Worm (Caenorhabditis elegans) whole organism, L3 larva: ENCODE results near the gene idpc-5.

Experiments
- R02D3.7 ChIP-seq: fragments of 150-350 bp; optimal IDR thresholded peaks from 2 replicates; lab custom pipeline; 2014; ENCODE audit warnings: missing biosample characterization, missing genetic modification characterization
- aly-2 ChIP-seq: fragments of 150-350 bp; optimal IDR thresholded peaks from 2 replicates; lab custom pipeline; 2014; ENCODE audit warnings: missing biosample characterization, missing genetic modification characterization
- ama-1 ChIP-seq: fragments of 150-350 bp; optimal IDR thresholded peaks from 2 replicates; lab custom pipeline; 2018
- ceh-16 ChIP-seq: sonication (generic microtip); optimal IDR thresholded peaks from 2 replicates; lab custom pipeline; 2017; ENCODE audit warnings: missing biosample characterization, missing genetic modification characterization
- elt-1 ChIP-seq: fragments of 150-350 bp; optimal IDR thresholded peaks from 2 replicates; lab custom pipeline; 2014; ENCODE audit warnings: missing biosample characterization, missing genetic modification characterization
- elt-3 ChIP-seq, 3 experiments: fragments of 150-350 bp in 1 of 3; sonication (generic microtip) in 2 of 3; optimal IDR thresholded peaks; 2 replicates in 2 of 3; 4 replicates in 1 of 3; lab custom pipeline; 2014 to 2017; ENCODE audit warnings: missing biosample characterization in 3 of 3, missing genetic modification characterization in 3 of 3
- hmg-11 ChIP-seq: sonication (generic microtip); optimal IDR thresholded peaks from 2 replicates; lab custom pipeline; 2016; ENCODE audit warnings: missing genetic modification characterization, missing compliant biosample characterization
- lsy-12 ChIP-seq: sonication (generic microtip); optimal IDR thresholded peaks from 2 replicates; lab custom pipeline; 2016; ENCODE audit warnings: mild to moderate bottlenecking, missing genetic modification characterization, missing compliant biosample characterization
- nhr-237 ChIP-seq: fragments of 150-350 bp; optimal IDR thresholded peaks from 2 replicates; lab custom pipeline; 2014; ENCODE audit warnings: missing biosample characterization, missing genetic modification characterization
- pqm-1 ChIP-seq: fragments of 150-350 bp; optimal IDR thresholded peaks from 2 replicates; lab custom pipeline; 2017; ENCODE audit warnings: missing biosample characterization, missing genetic modification characterization, inconsistent platforms
- ztf-4 ChIP-seq: fragments of 150-350 bp; optimal IDR thresholded peaks from 2 replicates; lab custom pipeline; 2014; ENCODE audit warnings: missing biosample characterization, missing genetic modification characterization

- TF ChIP-seq ztf-4 (tag; lab: Kevin White, UChicago) (no peak), R02D3.7 (tag; lab: Kevin White, UChicago) (no peak), ama-1 (lab: Kevin White, UChicago) (no peak), aly-2 (tag; lab: Kevin White, UChicago) (no peak), hmg-11 (tag; lab: Kevin White, UChicago) (no peak), ceh-16 (tag; lab: Kevin White, UChicago) (no peak), elt-3 (tag; optimal IDR thresholded peaks at IDR 0.05; lab: Kevin White, UChicago) (no peak), lsy-12 (no peak), nhr-237 (tag; lab: Kevin White, UChicago) (no peak), elt-1 (tag; lab: Kevin White, UChicago) (no peak), pqm-1 (no peak)
Observed at ce11 chrV:9625604-9626446, 3.1 kb upstream of the idpc-5 start, which contains the start of gene T06E4.7.
